Fruit fly (Drosophila melanogaster) whole organism, embryonic: ENCODE results near the gene CG11307.

Source experiments
- B-H1 ChIP-seq: fragments of 200-800 bp; sonication (Bioruptor generic); IDR thresholded peaks from 3 replicates; pipeline ENCODE4 v1.3.6; 2022; ENCODE audit warnings: missing biosample characterization, missing genetic modification characterization
- CG10321 ChIP-seq: fragments of 200-800 bp; sonication (Bioruptor generic); IDR thresholded peaks from 2 replicates; pipeline ENCODE4 v1.3.6; 2022; ENCODE audit warnings: missing biosample characterization, missing genetic modification characterization
- CG10565 ChIP-seq: fragments of 200-800 bp; sonication (Bioruptor generic); optimal IDR thresholded peaks from 3 replicates; lab custom pipeline; 2016; ENCODE audit warnings: missing biosample characterization, mild to moderate bottlenecking, missing genetic modification characterization
- CG10979 ChIP-seq: fragments of 200-800 bp; sonication (Bioruptor generic); optimal IDR thresholded peaks from 2 replicates; lab custom pipeline; 2018; ENCODE audit warnings: missing biosample characterization, mild to moderate bottlenecking, missing genetic modification characterization, moderate library complexity
- CG11723 ChIP-seq: fragments of 200-800 bp; sonication (Bioruptor generic); optimal IDR thresholded peaks from 2 replicates; lab custom pipeline; 2017; ENCODE audit warnings: missing biosample characterization, mild to moderate bottlenecking, missing genetic modification characterization
- CG12071 ChIP-seq: fragments of 200-800 bp; sonication (Bioruptor generic); optimal IDR thresholded peaks from 3 replicates; lab custom pipeline; 2018; ENCODE audit warnings: missing biosample characterization, mild to moderate bottlenecking, missing genetic modification characterization
- CG12236 ChIP-seq: fragments of 200-800 bp; sonication (Bioruptor generic); optimal IDR thresholded peaks from 2 replicates; lab custom pipeline; 2016; ENCODE audit warnings: missing biosample characterization, missing genetic modification characterization
- CG12299 ChIP-seq: fragments of 200-800 bp; sonication (Bioruptor generic); optimal IDR thresholded peaks from 2 replicates; lab custom pipeline; 2018; ENCODE audit warnings: missing biosample characterization, mild to moderate bottlenecking, missing genetic modification characterization
- CG13775 ChIP-seq: fragments of 200-800 bp; sonication (Bioruptor generic); optimal IDR thresholded peaks from 3 replicates; lab custom pipeline; 2017; ENCODE audit warnings: missing biosample characterization, mild to moderate bottlenecking, missing genetic modification characterization
- CG17568 ChIP-seq: fragments of 200-800 bp; sonication (Bioruptor generic); optimal IDR thresholded peaks from 2 replicates; lab custom pipeline; 2018; ENCODE audit warnings: missing biosample characterization, mild to moderate bottlenecking, missing genetic modification characterization, moderate library complexity
- CG18619 ChIP-seq: fragments of 200-800 bp; sonication (Bioruptor generic); optimal IDR thresholded peaks from 3 replicates; lab custom pipeline; 2017; ENCODE audit warnings: missing biosample characterization, mild to moderate bottlenecking, missing genetic modification characterization
- CG2120 ChIP-seq: fragments of 200-800 bp; sonication (Bioruptor generic); optimal IDR thresholded peaks from 3 replicates; lab custom pipeline; 2016; ENCODE audit warnings: missing biosample characterization, missing genetic modification characterization
- CG30020 ChIP-seq: fragments of 200-800 bp; optimal IDR thresholded peaks from 2 replicates; lab custom pipeline; 2019; ENCODE audit warnings: missing biosample characterization, mild to moderate bottlenecking, missing genetic modification characterization, moderate library complexity
- CG3163 ChIP-seq: fragments of 200-800 bp; sonication (Bioruptor generic); optimal IDR thresholded peaks from 3 replicates; lab custom pipeline; 2016; ENCODE audit warnings: missing biosample characterization, missing genetic modification characterization
- CG42726 ChIP-seq: fragments of 200-800 bp; sonication (Bioruptor generic); IDR thresholded peaks from 2 replicates; pipeline ENCODE4 v1.3.6; 2022; ENCODE audit warnings: missing biosample characterization, missing genetic modification characterization; ENCODE audit not compliant: partially characterized antibody
- CG5953 ChIP-seq: fragments of 200-800 bp; sonication (Bioruptor generic); IDR thresholded peaks from 2 replicates; pipeline ENCODE4 v1.3.6; 2022; ENCODE audit warnings: missing biosample characterization, missing genetic modification characterization
- CG7556 ChIP-seq: fragments of 200-800 bp; sonication (Bioruptor generic); optimal IDR thresholded peaks from 2 replicates; lab custom pipeline; 2017; ENCODE audit warnings: missing biosample characterization, mild to moderate bottlenecking, missing genetic modification characterization
- Ets97D ChIP-seq: fragments of 200-800 bp; sonication (Bioruptor generic); optimal IDR thresholded peaks from 3 replicates; lab custom pipeline; 2016; ENCODE audit warnings: missing biosample characterization, missing genetic modification characterization
- HLH4C ChIP-seq: fragments of 200-800 bp; sonication (Bioruptor generic); IDR thresholded peaks from 3 replicates; pipeline ENCODE4 v1.3.6; 2022; ENCODE audit warnings: missing biosample characterization, missing genetic modification characterization; ENCODE audit not compliant: partially characterized antibody
- HLH54F ChIP-seq: fragments of 200-800 bp; sonication (Bioruptor generic); optimal IDR thresholded peaks from 3 replicates; lab custom pipeline; 2016; ENCODE audit warnings: missing biosample characterization, missing genetic modification characterization
- Hey ChIP-seq: fragments of 200-800 bp; sonication (Bioruptor generic); optimal IDR thresholded peaks from 3 replicates; lab custom pipeline; 2018; ENCODE audit warnings: missing biosample characterization, mild to moderate bottlenecking, missing genetic modification characterization
- HmgZ ChIP-seq: fragments of 200-800 bp; sonication (Bioruptor generic); optimal IDR thresholded peaks from 2 replicates; lab custom pipeline; 2018; ENCODE audit warnings: missing biosample characterization, mild to moderate bottlenecking, missing genetic modification characterization
- Mes4 ChIP-seq: fragments of 200-800 bp; sonication (Bioruptor generic); optimal IDR thresholded peaks from 2 replicates; lab custom pipeline; 2016; ENCODE audit warnings: missing biosample characterization, missing genetic modification characterization
- NFAT ChIP-seq: fragments of 200-800 bp; sonication (Bioruptor generic); IDR thresholded peaks from 2 replicates; pipeline ENCODE4 v1.3.6; 2022; ENCODE audit warnings: missing biosample characterization, missing genetic modification characterization
- Sox100B ChIP-seq: fragments of 200-800 bp; sonication (Bioruptor generic); optimal IDR thresholded peaks from 3 replicates; lab custom pipeline; 2018; ENCODE audit warnings: missing biosample characterization, mild to moderate bottlenecking, missing genetic modification characterization
- Stat92E ChIP-seq, 3 experiments: fragments of >200 bp in 2 of 3; fragments of 200-800 bp in 1 of 3; sonication (Bioruptor generic) in 1 of 3; optimal IDR thresholded peaks; 2 replicates each; lab custom pipeline; 2017 to 2019; ENCODE audit warnings: missing biosample characterization in 3 of 3, missing genetic modification characterization in 3 of 3, mild to moderate bottlenecking in 1 of 3, moderate library complexity in 1 of 3
- Taf1 ChIP-seq: fragments of 200-800 bp; sonication (Bioruptor generic); IDR thresholded peaks from 2 replicates; pipeline ENCODE4 v1.3.6; 2022; ENCODE audit warnings: missing biosample characterization, missing genetic modification characterization
- YL-1 ChIP-seq: fragments of 200-800 bp; sonication (Bioruptor generic); optimal IDR thresholded peaks from 3 replicates; lab custom pipeline; 2017; ENCODE audit warnings: missing biosample characterization, mild to moderate bottlenecking, missing genetic modification characterization
- abd-A ChIP-seq: fragments of 200-800 bp; sonication (Bioruptor generic); optimal IDR thresholded peaks from 3 replicates; lab custom pipeline; 2019; ENCODE audit warnings: missing biosample characterization, mild to moderate bottlenecking, missing genetic modification characterization, moderate library complexity
- ap ChIP-seq: fragments of 200-800 bp; sonication (Bioruptor generic); IDR thresholded peaks from 2 replicates; pipeline ENCODE4 v1.3.6; 2022; ENCODE audit warnings: missing biosample characterization, missing genetic modification characterization
- ato ChIP-seq: fragments of 200-800 bp; sonication (Bioruptor generic); IDR thresholded peaks from 2 replicates; pipeline ENCODE4 v1.3.6; 2022; ENCODE audit warnings: missing biosample characterization, missing genetic modification characterization; ENCODE audit not compliant: partially characterized antibody
- br ChIP-seq: fragments of >200 bp; optimal IDR thresholded peaks from 2 replicates; lab custom pipeline; 2017
- cg ChIP-seq: fragments of 200-800 bp; sonication (Bioruptor generic); optimal IDR thresholded peaks from 3 replicates; lab custom pipeline; 2019; ENCODE audit warnings: missing biosample characterization, mild to moderate bottlenecking, missing genetic modification characterization, moderate library complexity
- croc ChIP-seq: fragments of 200-800 bp; sonication (Bioruptor generic); conservative IDR thresholded peaks from 3 replicates; pipeline ENCODE4 v1.3.6; 2022; ENCODE audit warnings: missing biosample characterization, missing genetic modification characterization
- da ChIP-seq: fragments of 200-800 bp; sonication (Bioruptor generic); optimal IDR thresholded peaks from 2 replicates; lab custom pipeline; 2016; ENCODE audit warnings: missing biosample characterization, missing genetic modification characterization
- dysf ChIP-seq: fragments of 200-800 bp; sonication (Bioruptor generic); IDR thresholded peaks from 3 replicates; pipeline ENCODE4 v1.3.6; 2022; ENCODE audit warnings: missing biosample characterization, missing genetic modification characterization
- emc ChIP-seq: fragments of 200-800 bp; sonication (Bioruptor generic); optimal IDR thresholded peaks from 2 replicates; lab custom pipeline; 2016; ENCODE audit warnings: missing biosample characterization, missing genetic modification characterization
- en ChIP-seq: fragments of 200-800 bp; sonication (Bioruptor generic); optimal IDR thresholded peaks from 2 replicates; lab custom pipeline; 2016; ENCODE audit warnings: missing biosample characterization, missing genetic modification characterization
- ftz-f1 ChIP-seq: fragments of 200-800 bp; sonication (Bioruptor generic); optimal IDR thresholded peaks from 2 replicates; lab custom pipeline; 2016; ENCODE audit warnings: missing biosample characterization, missing genetic modification characterization
- gcm2 ChIP-seq: fragments of 200-800 bp; sonication (Bioruptor generic); optimal IDR thresholded peaks from 2 replicates; lab custom pipeline; 2016; ENCODE audit warnings: missing biosample characterization, missing genetic modification characterization
- inv ChIP-seq: fragments of 200-800 bp; sonication (Bioruptor generic); IDR thresholded peaks from 2 replicates; pipeline ENCODE4 v1.3.6; 2022; ENCODE audit warnings: missing biosample characterization, missing genetic modification characterization; ENCODE audit not compliant: partially characterized antibody
- mam ChIP-seq: fragments of 200-800 bp; sonication (Bioruptor generic); optimal IDR thresholded peaks from 3 replicates; lab custom pipeline; 2016; ENCODE audit warnings: missing biosample characterization, missing genetic modification characterization
- nerfin-2 ChIP-seq: fragments of 200-800 bp; sonication (Bioruptor generic); IDR thresholded peaks from 2 replicates; pipeline ENCODE4 v1.3.6; 2022; ENCODE audit warnings: missing biosample characterization, missing genetic modification characterization; ENCODE audit not compliant: partially characterized antibody
- pfk ChIP-seq: fragments of 200-800 bp; sonication (Bioruptor generic); optimal IDR thresholded peaks from 2 replicates; lab custom pipeline; 2018; ENCODE audit warnings: missing biosample characterization, mild to moderate bottlenecking, missing genetic modification characterization, moderate library complexity
- sim ChIP-seq: fragments of 200-800 bp; sonication (Bioruptor generic); IDR thresholded peaks from 2 replicates; pipeline ENCODE4 v1.3.6; 2022; ENCODE audit warnings: missing biosample characterization, missing genetic modification characterization
- slp2 ChIP-seq: fragments of 200-800 bp; sonication (Bioruptor generic); optimal IDR thresholded peaks from 2 replicates; lab custom pipeline; 2016; ENCODE audit warnings: missing biosample characterization, missing genetic modification characterization
- tap ChIP-seq: fragments of 200-800 bp; optimal IDR thresholded peaks from 3 replicates; lab custom pipeline; 2019; ENCODE audit warnings: missing biosample characterization, mild to moderate bottlenecking, missing genetic modification characterization, moderate library complexity
- tna ChIP-seq: fragments of 200-800 bp; sonication (Bioruptor generic); IDR thresholded peaks from 2 replicates; pipeline ENCODE4 v1.3.6; 2022; ENCODE audit warnings: missing biosample characterization, missing genetic modification characterization; ENCODE audit not compliant: partially characterized antibody
- vfl ChIP-seq: fragments of 200-800 bp; sonication (Bioruptor generic); optimal IDR thresholded peaks from 2 replicates; lab custom pipeline; 2016; ENCODE audit warnings: missing biosample characterization, missing genetic modification characterization
- wdn ChIP-seq: fragments of 200-800 bp; sonication (Bioruptor generic); IDR thresholded peaks from 2 replicates; pipeline ENCODE4 v1.3.6; 2022; ENCODE audit warnings: missing biosample characterization, missing genetic modification characterization
- zfh2 ChIP-seq: fragments of 200-800 bp; sonication (Bioruptor generic); optimal IDR thresholded peaks from 2 replicates; lab custom pipeline; 2016; ENCODE audit warnings: missing biosample characterization, missing genetic modification characterization

The CG11307 gene

dm6 chr3L:21604265-21604664, 13.2 kb upstream of the CG11307 start (continued):
- TF ChIP-seq inv (GFP tag; lab: Robert Waterston, UW): no peak
- TF ChIP-seq CG10321 (GFP tag; lab: Robert Waterston, UW): no peak
- peak; percentile 66 for TF ChIP-seq da (GFP tag; lab: Kevin White, UChicago)
- no peak for TF ChIP-seq tap
- TF ChIP-seq Sox100B: no peak
- no peak for TF ChIP-seq CG10565
- TF ChIP-seq CG2120 (GFP tag; lab: Kevin White, UChicago): peak; percentile 64
- no peak for TF ChIP-seq CG12071 (GFP tag; lab: Kevin White, UChicago)
- no peak for TF ChIP-seq nerfin-2
- TF ChIP-seq dysf: peak; percentile 71; the same call in 2 of the 3 replicates
- TF ChIP-seq Mes4 (GFP tag; lab: Kevin White, UChicago): peak; percentile 60
- TF ChIP-seq br (lab: Kevin White, UChicago): no peak
- peak; percentile 75 for TF ChIP-seq NFAT (GFP tag; lab: Robert Waterston, UW)
- TF ChIP-seq Ets97D (GFP tag; lab: Kevin White, UChicago): peak; percentile 31
- TF ChIP-seq ato: no peak
- 0 out of 3 replicates have a peak, but pooled peaks have one; percentile 17 for TF ChIP-seq HLH4C (GFP tag; lab: Robert Waterston, UW)
- no peak for TF ChIP-seq CG7556
- TF ChIP-seq ap (GFP tag; lab: Robert Waterston, UW): no peak
- TF ChIP-seq CG12236 (GFP tag; lab: Kevin White, UChicago): peak; percentile 2
- TF ChIP-seq CG12299: no peak
- TF ChIP-seq pfk (GFP tag; lab: Kevin White, UChicago): no peak
- peak; percentile 67 for TF ChIP-seq ftz-f1 (GFP tag; lab: Kevin White, UChicago)
- TF ChIP-seq emc: no peak
- no peak for TF ChIP-seq abd-A (tag; lab: Kevin White, UChicago)
- TF ChIP-seq HmgZ: peak; percentile 65
- peak; percentile 84 for TF ChIP-seq CG42726 (GFP tag; lab: Robert Waterston, UW)
- peak; percentile 19 for TF ChIP-seq zfh2 (GFP tag; lab: Kevin White, UChicago)
- TF ChIP-seq YL-1: no peak
- TF ChIP-seq sim (GFP tag; lab: Robert Waterston, UW): no peak
- TF ChIP-seq Taf1 (GFP tag; lab: Robert Waterston, UW): no peak; the same call in 1 of the 2 replicates
- no peak for TF ChIP-seq cg (GFP tag; lab: Kevin White, UChicago)
- no peak for TF ChIP-seq B-H1 (GFP tag; lab: Robert Waterston, UW)
- no peak for TF ChIP-seq CG11723 (GFP tag; lab: Kevin White, UChicago)
- TF ChIP-seq vfl: peak; percentile 14
- TF ChIP-seq wdn (GFP tag; lab: Robert Waterston, UW): no peak
- peak; percentile 84 for TF ChIP-seq CG10979
- peak; percentile 63 for TF ChIP-seq mam (GFP tag; lab: Kevin White, UChicago)
- peak; percentile 50 for TF ChIP-seq HLH54F (GFP tag; lab: Kevin White, UChicago)
- TF ChIP-seq CG17568 (GFP tag; lab: Kevin White, UChicago): no peak
- TF ChIP-seq croc: 0 out of 3 replicates have a peak, but pooled peaks have one; percentile 18
- TF ChIP-seq CG3163: peak; percentile 97
- TF ChIP-seq CG13775 (GFP tag; lab: Kevin White, UChicago): peak; percentile 17
- peak; percentile 4 for TF ChIP-seq CG18619 (GFP tag; lab: Kevin White, UChicago)
- peak; percentile 37 for TF ChIP-seq en
- TF ChIP-seq slp2 (GFP tag; lab: Kevin White, UChicago): no peak
- no peak for TF ChIP-seq CG5953 (GFP tag; lab: Robert Waterston, UW)
- peak in 1 of 3 experiments; percentile 18 for TF ChIP-seq Stat92E (GFP tag; optimal IDR thresholded peaks at IDR 0.05; lab: Kevin White, UChicago)
- no peak for TF ChIP-seq CG30020 (tag; lab: Kevin White, UChicago)
- TF ChIP-seq gcm2 (GFP tag; lab: Kevin White, UChicago): no peak
- no peak for TF ChIP-seq Hey (tag; lab: Kevin White, UChicago)
- no peak for TF ChIP-seq tna (GFP tag; lab: Robert Waterston, UW)
